Worm (Caenorhabditis elegans) whole organism, L2 larva: ENCODE results near the gene Y97E10AR.1.

Experiments used
- R02D3.7 ChIP-seq: fragments of 150-350 bp; optimal IDR thresholded peaks from 2 replicates; lab custom pipeline; 2014; ENCODE audit warnings: missing biosample characterization, missing genetic modification characterization
- Y55F3AM.14 ChIP-seq: fragments of 200-800 bp; sonication (Bioruptor generic); optimal IDR thresholded peaks from 2 replicates; lab custom pipeline; 2018; ENCODE audit warnings: mild to moderate bottlenecking, missing genetic modification characterization, missing compliant biosample characterization
- elt-3 ChIP-seq: sonication (generic microtip); optimal IDR thresholded peaks from 2 replicates; lab custom pipeline; 2017; ENCODE audit warnings: missing biosample characterization, missing genetic modification characterization
- fos-1 ChIP-seq: fragments of 150-350 bp; optimal IDR thresholded peaks from 2 replicates; lab custom pipeline; 2014; ENCODE audit warnings: missing biosample characterization, missing genetic modification characterization
- lin-39 ChIP-seq: fragments of 150-350 bp; optimal IDR thresholded peaks from 2 replicates; lab custom pipeline; 2014; ENCODE audit warnings: missing biosample characterization, missing genetic modification reagents, missing genetic modification characterization
- mbf-1 ChIP-seq: sonication (generic microtip); optimal IDR thresholded peaks from 2 replicates; lab custom pipeline; 2017; ENCODE audit warnings: missing biosample characterization, missing genetic modification characterization
- mdl-1 ChIP-seq, 2 experiments: fragments of 150-350 bp in 1 of 2; sonication (generic microtip) in 1 of 2; optimal IDR thresholded peaks; 2 replicates each; lab custom pipeline; 2017; ENCODE audit warnings: missing biosample characterization in 2 of 2, missing genetic modification characterization in 2 of 2
- nhr-12 ChIP-seq: fragments of 150-350 bp; optimal IDR thresholded peaks from 2 replicates; lab custom pipeline; 2014; ENCODE audit warnings: missing biosample characterization, missing genetic modification characterization
- zag-1 ChIP-seq: fragments of 150-350 bp; optimal IDR thresholded peaks from 2 replicates; lab custom pipeline; 2014; ENCODE audit warnings: missing biosample characterization, missing genetic modification characterization

ce11 chrV:7952855-7953254, 48.4 kb upstream of the Y97E10AR.1 start, which contains the start of gene clec-216:
- no peak for TF ChIP-seq mbf-1 (tag; lab: Kevin White, UChicago)
- no peak for TF ChIP-seq lin-39 (tag; lab: Kevin White, UChicago)
- TF ChIP-seq nhr-12, result no peak
- TF ChIP-seq fos-1 (tag; lab: Kevin White, UChicago), result no peak
- TF ChIP-seq Y55F3AM.14, result no peak
- TF ChIP-seq elt-3 (tag; lab: Kevin White, UChicago), result no peak
- no peak for TF ChIP-seq R02D3.7 (tag; lab: Kevin White, UChicago)
- no peak for TF ChIP-seq zag-1
- TF ChIP-seq mdl-1 (tag; optimal IDR thresholded peaks at IDR 0.05; lab: Kevin White, UChicago), result no peak
